Worm (Caenorhabditis elegans): Measurements from ENCODE around the gene hel-1.

hel-1 gene

ce11 chrII:8369059-8369458 is 40.4 kb upstream of the hel-1 start, which contains the start of gene amt-3:
amt-3 (minus strand) TSS chrII:8369159.
- TF ChIP-seq hlh-13 (GFP tag; optimal IDR thresholded peaks at IDR 0.05) = no peak

ce11 chrII:8360453-8360852 is 31.8 kb upstream of the hel-1 start, which contains the start of gene M195.2:
M195.2 (plus strand) TSS chrII:8360753.
- no peak for TF ChIP-seq ceh-48 (tag; optimal IDR thresholded peaks at IDR 0.05)
- no peak for TF ChIP-seq pax-1 (tag; optimal IDR thresholded peaks at IDR 0.05)
- no peak for TF ChIP-seq odd-2 (tag; optimal IDR thresholded peaks at IDR 0.05)
- no peak for TF ChIP-seq pag-3 (tag; optimal IDR thresholded peaks at IDR 0.05; ENCODE audit: borderline replicate concordance)
- TF ChIP-seq hlh-30 (tag; optimal IDR thresholded peaks at IDR 0.05; ENCODE audit: insufficient read depth) = no peak
- no peak for TF ChIP-seq ets-4 (tag; optimal IDR thresholded peaks at IDR 0.05)
- no peak for TF ChIP-seq mec-3 (tag; optimal IDR thresholded peaks at IDR 0.05; ENCODE audit: borderline replicate concordance)
- TF ChIP-seq ceh-24 (tag; optimal IDR thresholded peaks at IDR 0.05) = no peak
- TF ChIP-seq elt-2 (tag; optimal IDR thresholded peaks at IDR 0.05) = no peak
- TF ChIP-seq C38D4.7 (GFP tag; optimal IDR thresholded peaks at IDR 0.05) = no peak
- TF ChIP-seq ceh-18 (tag; optimal IDR thresholded peaks at IDR 0.05) = no peak
- TF ChIP-seq fax-1 (tag; optimal IDR thresholded peaks at IDR 0.05) = no peak
- TF ChIP-seq ceh-9 (tag; optimal IDR thresholded peaks at IDR 0.05) = no peak
- TF ChIP-seq ttx-3 (tag; optimal IDR thresholded peaks at IDR 0.05) = no peak
- no peak for TF ChIP-seq unc-86 (tag; optimal IDR thresholded peaks at IDR 0.05)
- no peak for TF ChIP-seq ahr-1 (tag; optimal IDR thresholded peaks at IDR 0.05)
- no peak for TF ChIP-seq ceh-19 (GFP tag; optimal IDR thresholded peaks at IDR 0.05)
- no peak for TF ChIP-seq hlh-13 (GFP tag; optimal IDR thresholded peaks at IDR 0.05)
- no peak for TF ChIP-seq tbx-7 (tag; optimal IDR thresholded peaks at IDR 0.05)

DNA sequence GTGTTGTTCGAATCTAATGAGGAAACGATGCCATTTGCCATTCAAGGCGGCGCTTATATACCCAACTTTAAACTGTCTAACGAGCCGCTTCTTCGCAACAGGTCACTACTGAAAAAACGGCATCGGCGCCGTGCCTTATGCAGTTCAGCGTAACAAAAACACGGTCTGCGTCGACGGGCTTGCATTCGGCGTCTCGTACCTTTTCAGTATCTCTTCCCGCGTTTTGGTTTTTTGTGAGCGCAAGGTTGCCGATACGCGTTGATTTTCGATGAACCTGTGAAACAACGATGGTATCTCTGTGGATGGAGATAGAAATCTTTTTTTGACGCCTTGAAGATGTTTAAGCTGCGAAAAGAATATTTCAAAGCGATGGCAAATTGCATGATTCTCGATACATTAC is 30.7 kb upstream of the hel-1 start, which contains the start of gene col-77:
Gene col-77 (minus strand): TSS at position 32 of the 400 bp plus-strand sequence.
- TF ChIP-seq ceh-18 (tag; optimal IDR thresholded peaks at IDR 0.05) (no peak), elt-4 (tag; optimal IDR thresholded peaks at IDR 0.05) (no peak), fkh-6 (tag; optimal IDR thresholded peaks at IDR 0.05) (no peak), sdc-2 (tag; optimal IDR thresholded peaks at IDR 0.05) (no peak), ref-2 (tag; optimal IDR thresholded peaks at IDR 0.05) (no peak), pax-1 (tag; optimal IDR thresholded peaks at IDR 0.05) (no peak), K09A11.1 (tag; optimal IDR thresholded peaks at IDR 0.05; ENCODE audit: insufficient read depth) (no peak), lin-11 (tag; optimal IDR thresholded peaks at IDR 0.05) (no peak), lim-6 (tag; optimal IDR thresholded peaks at IDR 0.05) (no peak)

DNA sequence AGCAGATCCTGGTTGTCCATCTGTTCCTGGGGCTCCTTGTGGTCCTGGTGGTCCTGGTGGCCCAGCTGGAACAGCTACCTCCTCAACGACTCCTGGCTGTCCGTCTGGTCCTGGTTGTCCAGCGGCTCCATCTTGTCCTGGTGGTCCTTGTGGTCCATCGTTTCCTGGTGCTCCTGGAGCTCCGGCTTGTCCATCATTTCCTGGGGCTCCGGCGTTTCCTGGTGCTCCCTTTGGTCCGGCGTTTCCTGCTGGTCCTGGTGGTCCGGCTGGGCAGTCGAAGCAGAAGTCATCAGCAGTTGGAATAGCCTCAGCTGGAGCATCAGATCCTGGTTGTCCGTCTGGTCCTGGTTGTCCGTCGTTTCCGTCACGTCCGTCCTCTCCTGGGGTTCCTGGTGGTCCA is 29.8 kb upstream of the hel-1 start:
- peak; percentile 25 for TF ChIP-seq fkh-6 (tag; optimal IDR thresholded peaks at IDR 0.05)
- no peak for TF ChIP-seq odd-2 (tag; optimal IDR thresholded peaks at IDR 0.05)
- peak; percentile 16 for TF ChIP-seq pag-3 (tag; optimal IDR thresholded peaks at IDR 0.05; ENCODE audit: borderline replicate concordance)
- TF ChIP-seq mec-3 (tag; optimal IDR thresholded peaks at IDR 0.05; ENCODE audit: borderline replicate concordance) = peak; percentile 14
- peak; percentile 56 for TF ChIP-seq elt-4 (tag; optimal IDR thresholded peaks at IDR 0.05)

DNA sequence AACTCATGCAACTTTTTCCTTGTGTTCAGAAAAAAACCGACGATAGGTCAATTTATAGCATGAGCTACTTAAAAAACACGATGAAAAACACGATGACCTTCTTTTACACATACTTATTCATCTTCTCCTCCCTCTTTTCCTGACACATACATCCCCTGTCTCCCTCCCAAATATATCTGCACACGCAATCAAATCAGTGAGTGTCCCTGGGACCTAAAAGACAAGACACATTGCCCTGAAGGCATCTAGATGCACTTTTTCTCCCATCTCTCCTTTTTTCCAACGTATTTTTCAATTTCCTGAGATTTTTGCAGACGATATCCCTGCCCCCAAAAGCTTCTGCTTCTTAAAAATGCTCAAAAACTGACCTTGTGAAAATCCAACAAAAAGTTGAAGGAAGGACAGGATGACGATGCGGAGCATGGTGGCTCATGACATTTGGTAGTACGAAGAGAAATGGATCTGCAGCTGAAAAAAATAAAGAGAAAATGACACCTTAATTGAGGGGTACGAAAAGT is 25.6 kb upstream of the hel-1 start, which contains the start of gene C26D10.6:
Gene C26D10.6 (minus strand): TSS at position 468 of the 518 bp plus-strand sequence.
- TF ChIP-seq unc-42 (tag; optimal IDR thresholded peaks at IDR 0.05) = peak; percentile 69
- no peak for TF ChIP-seq dmd-4 (tag; optimal IDR thresholded peaks at IDR 0.05; ENCODE audit: borderline replicate concordance)

DNA sequence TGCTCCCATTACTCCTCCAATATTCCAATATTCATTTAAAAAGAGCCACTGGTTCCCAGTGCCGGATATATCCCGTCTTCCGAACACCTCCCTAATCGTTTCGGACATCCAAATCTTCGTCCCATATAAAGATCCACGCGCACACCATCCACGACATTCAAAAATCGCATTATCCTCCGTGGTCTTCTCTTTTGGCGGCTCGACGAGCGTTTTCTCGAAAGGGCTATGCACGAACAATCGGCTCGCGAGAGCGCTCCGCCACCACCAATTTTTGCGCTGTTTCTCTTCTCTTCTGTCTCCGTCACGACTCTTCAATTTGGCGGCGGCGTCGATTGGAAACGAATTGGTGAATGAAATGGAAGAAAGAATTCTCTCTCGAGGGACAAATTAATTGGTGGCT is 24.6 kb upstream of the hel-1 start:
- TF ChIP-seq unc-42 (tag; optimal IDR thresholded peaks at IDR 0.05) (peak; percentile 74), C08G9.2 (tag; optimal IDR thresholded peaks at IDR 0.05) (no peak), ceh-31 (tag; optimal IDR thresholded peaks at IDR 0.05) (peak; percentile 22), unc-86 (tag; optimal IDR thresholded peaks at IDR 0.05) (no peak), elt-4 (tag; optimal IDR thresholded peaks at IDR 0.05) (no peak), K02D7.2 (tag; optimal IDR thresholded peaks at IDR 0.05) (no peak), sox-4 (tag; optimal IDR thresholded peaks at IDR 0.05) (no peak), rnt-1 (tag; optimal IDR thresholded peaks at IDR 0.05) (no peak), ztf-16 (tag; optimal IDR thresholded peaks at IDR 0.05) (no peak)
